Worm (Caenorhabditis elegans) whole organism, young adult: Measurements from ENCODE around the gene F01G12.18.

Source experiments
- B0261.1 ChIP-seq: sonication (generic microtip); optimal IDR thresholded peaks from 2 replicates; lab custom pipeline; 2016; ENCODE audit warnings: mild to moderate bottlenecking, missing genetic modification characterization, moderate library complexity, missing compliant biosample characterization
- F39B2.1 ChIP-seq: fragments of 200-800 bp; sonication (Bioruptor generic); IDR thresholded peaks from 2 replicates; pipeline ENCODE4 v1.3.6; 2022; ENCODE audit warnings: missing genetic modification reagents, missing genetic modification characterization, missing compliant biosample characterization
- Y79H2A.3 ChIP-seq: fragments of 200-800 bp; sonication (Bioruptor generic); conservative IDR thresholded peaks from 2 replicates; pipeline ENCODE4 v1.3.6; 2022; ENCODE audit warnings: missing genetic modification reagents, missing genetic modification characterization, missing compliant biosample characterization
- akir-1 ChIP-seq: fragments of 200-800 bp; sonication (Bioruptor generic); optimal IDR thresholded peaks from 2 replicates; lab custom pipeline; 2018; ENCODE audit warnings: mild to moderate bottlenecking, missing genetic modification characterization, moderate library complexity, missing compliant biosample characterization
- atf-7 ChIP-seq: sonication (generic microtip); optimal IDR thresholded peaks from 2 replicates; lab custom pipeline; 2017; ENCODE audit warnings: mild to moderate bottlenecking, missing genetic modification characterization, missing compliant biosample characterization
- athp-1 ChIP-seq: sonication (generic microtip); optimal IDR thresholded peaks from 2 replicates; lab custom pipeline; 2017; ENCODE audit warnings: mild to moderate bottlenecking, missing genetic modification characterization, missing compliant biosample characterization
- attf-3 ChIP-seq: fragments of 200-800 bp; sonication (Bioruptor generic); conservative IDR thresholded peaks from 2 replicates; pipeline ENCODE4 v1.3.6; 2022; ENCODE audit warnings: missing genetic modification reagents, missing genetic modification characterization, missing compliant biosample characterization
- bed-2 ChIP-seq: fragments of 200-800 bp; sonication (Bioruptor generic); IDR thresholded peaks from 2 replicates; pipeline ENCODE4 v1.3.6; 2022; ENCODE audit warnings: missing genetic modification reagents, missing genetic modification characterization, missing compliant biosample characterization
- cebp-1 ChIP-seq, 2 experiments: fragments of 200-800 bp in 1 of 2; sonication (Bioruptor generic) in 1 of 2; sonication (generic microtip) in 1 of 2; IDR thresholded peaks in 1 of 2; optimal IDR thresholded peaks in 1 of 2; 2 replicates each; pipeline versions ENCODE4 v1.3.6 to Lab custom; 2017 to 2022; ENCODE audit warnings: missing compliant biosample characterization in 2 of 2, missing genetic modification characterization in 2 of 2, mild to moderate bottlenecking in 1 of 2, missing genetic modification reagents in 1 of 2, moderate library complexity in 1 of 2
- ceh-58 ChIP-seq: fragments of 200-800 bp; sonication (Bioruptor generic); IDR thresholded peaks from 2 replicates; pipeline ENCODE4 v1.3.6; 2022; ENCODE audit warnings: missing genetic modification characterization, missing compliant biosample characterization
- chd-7 ChIP-seq: sonication (generic microtip); optimal IDR thresholded peaks from 2 replicates; lab custom pipeline; 2016; ENCODE audit warnings: mild to moderate bottlenecking, missing genetic modification characterization, moderate library complexity, missing compliant biosample characterization
- dpl-1 ChIP-seq: fragments of 150-350 bp; optimal IDR thresholded peaks from 2 replicates; lab custom pipeline; 2014; ENCODE audit warnings: missing biosample characterization, missing genetic modification reagents, missing genetic modification characterization
- egl-18 ChIP-seq: fragments of 200-800 bp; sonication (Bioruptor generic); IDR thresholded peaks from 2 replicates; pipeline ENCODE4 v1.3.6; 2022; ENCODE audit warnings: missing genetic modification reagents, missing genetic modification characterization, missing compliant biosample characterization
- egrh-3 ChIP-seq: fragments of 200-800 bp; sonication (Bioruptor generic); IDR thresholded peaks from 2 replicates; pipeline ENCODE4 v1.3.6; 2022; ENCODE audit warnings: missing genetic modification reagents, missing genetic modification characterization, missing compliant biosample characterization
- hmg-1.2 ChIP-seq: fragments of 200-800 bp; sonication (Bioruptor generic); IDR thresholded peaks from 2 replicates; pipeline ENCODE4 v1.3.6; 2022; ENCODE audit warnings: missing genetic modification reagents, missing genetic modification characterization, missing compliant biosample characterization
- hsf-1 ChIP-seq: fragments of 200-800 bp; sonication (Bioruptor generic); IDR thresholded peaks from 2 replicates; pipeline ENCODE4 v1.3.6; 2022; ENCODE audit warnings: missing genetic modification reagents, missing genetic modification characterization, missing compliant biosample characterization
- let-607 ChIP-seq, 2 experiments: fragments of 200-800 bp in 1 of 2; sonication (Bioruptor generic) in 1 of 2; sonication (generic microtip) in 1 of 2; optimal IDR thresholded peaks; 2 replicates each; lab custom pipeline; 2016 to 2018; ENCODE audit warnings: mild to moderate bottlenecking in 2 of 2, missing compliant biosample characterization in 2 of 2, missing genetic modification characterization in 2 of 2, moderate library complexity in 2 of 2, missing genotype in 1 of 2
- lin-40 ChIP-seq: sonication (generic microtip); optimal IDR thresholded peaks from 2 replicates; lab custom pipeline; 2016; ENCODE audit warnings: missing genetic modification characterization, mild to moderate bottlenecking, missing compliant biosample characterization, missing genotype, missing genetic modification reagents
- lsl-1 ChIP-seq: fragments of 200-800 bp; sonication (Bioruptor generic); optimal IDR thresholded peaks from 2 replicates; lab custom pipeline; 2018; ENCODE audit warnings: mild to moderate bottlenecking, missing genetic modification characterization, moderate library complexity, missing compliant biosample characterization
- madf-8 ChIP-seq: fragments of 200-800 bp; sonication (Bioruptor generic); conservative IDR thresholded peaks from 2 replicates; pipeline ENCODE4 v1.3.6; 2022; ENCODE audit warnings: missing genetic modification reagents, missing genetic modification characterization, missing compliant biosample characterization
- nhr-80 ChIP-seq: sonication (generic microtip); optimal IDR thresholded peaks from 2 replicates; lab custom pipeline; 2016; ENCODE audit warnings: missing genetic modification characterization, missing compliant biosample characterization
- pbrm-1 ChIP-seq: fragments of 200-800 bp; sonication (Bioruptor generic); IDR thresholded peaks from 2 replicates; pipeline ENCODE4 v1.3.6; 2022; ENCODE audit warnings: missing genetic modification reagents, missing genetic modification characterization, missing compliant biosample characterization
- pha-4 ChIP-seq: fragments of 150-350 bp; sonication (generic microtip); optimal IDR thresholded peaks from 2 replicates; lab custom pipeline; 2014; ENCODE audit warnings: missing biosample characterization, missing genetic modification reagents, missing genetic modification characterization
- rcor-1 ChIP-seq: fragments of 200-800 bp; sonication (Bioruptor generic); IDR thresholded peaks from 2 replicates; pipeline ENCODE4 v1.3.6; 2022; ENCODE audit warnings: missing genetic modification reagents, missing genetic modification characterization, missing compliant biosample characterization
- snpc-4 ChIP-seq, 5 experiments: fragments of 150-350 bp in 1 of 5; sonication (generic microtip) in 4 of 5; optimal IDR thresholded peaks; 2 replicates each; lab custom pipeline; 2014 to 2018; ENCODE audit warnings: missing genetic modification characterization in 5 of 5, missing biosample characterization in 3 of 5, antibody characterized with exemption in 2 of 5, mild to moderate bottlenecking in 2 of 5, missing compliant biosample characterization in 2 of 5, missing genotype in 2 of 5, moderate library complexity in 2 of 5, missing genetic modification reagents in 1 of 5
- somi-1 ChIP-seq: fragments of 200-800 bp; sonication (Bioruptor generic); optimal IDR thresholded peaks from 2 replicates; lab custom pipeline; 2018; ENCODE audit warnings: mild to moderate bottlenecking, missing genetic modification characterization, missing compliant biosample characterization
- sptf-2 ChIP-seq: fragments of 200-800 bp; sonication (Bioruptor generic); optimal IDR thresholded peaks from 2 replicates; lab custom pipeline; 2018; ENCODE audit warnings: mild to moderate bottlenecking, missing genetic modification characterization, missing compliant biosample characterization
- tbp1 ChIP-seq: fragments of 200-800 bp; sonication (Bioruptor generic); optimal IDR thresholded peaks from 2 replicates; lab custom pipeline; 2018; ENCODE audit warnings: mild to moderate bottlenecking, missing genetic modification characterization, missing compliant biosample characterization
- xnd-1 ChIP-seq: sonication (generic microtip); optimal IDR thresholded peaks from 2 replicates; lab custom pipeline; 2016; ENCODE audit warnings: missing genotype, missing genetic modification reagents, missing genetic modification characterization, missing compliant biosample characterization
- ztf-26 ChIP-seq: sonication (generic microtip); optimal IDR thresholded peaks from 2 replicates; lab custom pipeline; 2017; ENCODE audit warnings: missing genetic modification characterization, missing compliant biosample characterization

The F01G12.18 gene

ce11 chrX:16357531-16357930, 40.7 kb downstream of the F01G12.18 start (continued):
- TF ChIP-seq pbrm-1 (GFP tag; lab: Robert Waterston, UW): 0 out of 2 replicates have a peak, but pooled peaks have one; percentile 6

ce11 chrX:16356341-16356740, 41.9 kb downstream of the F01G12.18 start:
- TF ChIP-seq attf-3 (GFP tag; lab: Robert Waterston, UW) (no peak), madf-8 (no peak), egl-18 (GFP tag; lab: Robert Waterston, UW) (no peak), ztf-26 (tag; lab: Kevin White, UChicago) (no peak), Y79H2A.3 (GFP tag; lab: Robert Waterston, UW) (no peak), somi-1 (GFP tag; lab: Kevin White, UChicago) (no peak), bed-2 (no peak), F39B2.1 (GFP tag; lab: Robert Waterston, UW) (no peak), akir-1 (GFP tag; lab: Kevin White, UChicago) (no peak), sptf-2 (GFP tag; lab: Kevin White, UChicago) (no peak), egrh-3 (GFP tag; lab: Robert Waterston, UW) (no peak), hsf-1 (no peak)

- TF ChIP-seq xnd-1 (tag; lab: Kevin White, UChicago): no peak
- no peak for TF ChIP-seq rcor-1 (GFP tag; lab: Robert Waterston, UW)
- no peak for TF ChIP-seq dpl-1 (GFP tag; lab: Kevin White, UChicago)
- no peak for TF ChIP-seq tbp1 (GFP tag; lab: Kevin White, UChicago)
Observed at ce11 chrX:16354598-16355211, 43.6 kb downstream of the F01G12.18 start, which contains the start of gene nhr-28. nhr-28 (plus strand) TSS chrX:16354976.

DNA sequence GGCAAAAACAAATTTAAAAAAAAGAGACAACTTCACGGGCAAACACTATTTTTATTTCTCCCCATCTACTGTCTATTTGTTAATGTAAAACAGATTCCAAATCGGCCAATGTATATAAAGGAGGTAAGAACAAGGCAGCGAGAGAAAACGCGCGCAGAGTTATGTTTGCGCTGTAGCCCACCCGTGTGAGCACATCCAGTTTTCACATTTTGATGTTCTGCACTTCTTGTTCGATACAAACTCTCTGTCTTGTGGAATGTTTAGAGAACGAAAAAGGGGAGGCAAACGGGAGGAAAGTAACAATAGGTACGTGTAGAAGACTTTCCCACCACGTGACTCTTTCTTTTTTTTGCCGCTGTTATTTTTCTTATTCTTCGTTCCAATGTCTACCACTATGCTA, 45.8 kb downstream of the F01G12.18 start:
- TF ChIP-seq B0261.1 (tag; lab: Kevin White, UChicago) (no peak), snpc-4 (GFP tag; optimal IDR thresholded peaks at IDR 0.05; lab: Kevin White, UChicago) (no peak), snpc-4 (tag; optimal IDR thresholded peaks at IDR 0.05; lab: Kevin White, UChicago) (no peak), chd-7 (tag; lab: Kevin White, UChicago) (peak; percentile 10)
- TF ChIP-seq, all 124 proteins: peak for 1

DNA sequence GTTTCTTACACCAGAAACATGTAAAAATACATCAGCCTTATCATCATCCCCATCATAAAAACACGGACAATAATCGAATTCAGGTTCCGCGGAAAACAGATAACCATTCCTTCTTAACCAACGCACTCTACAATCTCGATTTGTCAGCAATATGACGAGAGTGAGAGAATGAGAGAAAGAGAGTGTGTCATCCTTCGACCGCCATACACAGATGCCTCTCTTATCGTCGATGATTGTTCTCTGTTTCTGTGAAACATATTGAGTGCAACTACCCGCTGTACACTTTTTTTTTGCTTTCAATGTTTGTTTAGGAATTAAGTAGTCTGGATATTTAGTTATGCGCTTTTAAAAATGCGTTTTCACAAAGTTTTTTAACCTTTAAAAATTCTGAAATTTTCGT, 49.3 kb downstream of the F01G12.18 start:
- peak; percentile 24 for TF ChIP-seq atf-7 (tag; lab: Kevin White, UChicago)
- TF ChIP-seq let-607 (tag; optimal IDR thresholded peaks at IDR 0.05; lab: Kevin White, UChicago): peak in 1 of 2 experiments; percentile 31
- TF ChIP-seq ceh-58: no peak
- 0 out of 2 replicates have a peak, but pooled peaks have one; percentile 10 for TF ChIP-seq hmg-1.2
- TF ChIP-seq athp-1: no peak
- TF ChIP-seq cebp-1 (GFP tag; IDR thresholded peaks at IDR 0.05; lab: Robert Waterston, UW): no peak
- TF ChIP-seq cebp-1 (tag; optimal IDR thresholded peaks at IDR 0.05; lab: Kevin White, UChicago): peak; percentile 40
- TF ChIP-seq lsl-1: no peak
- peak; percentile 91 for TF ChIP-seq nhr-80 (tag; lab: Kevin White, UChicago)
- TF ChIP-seq pha-4 (tag; lab: Kevin White, UChicago): peak; percentile 71
- peak; percentile 36 for TF ChIP-seq tbp1 (GFP tag; lab: Kevin White, UChicago)
- no peak for TF ChIP-seq snpc-4 (GFP tag; optimal IDR thresholded peaks at IDR 0.05; lab: Kevin White, UChicago)
- peak in 1 of 4 experiments; percentile 14 for TF ChIP-seq snpc-4 (tag; optimal IDR thresholded peaks at IDR 0.05; lab: Kevin White, UChicago)
- TF ChIP-seq lin-40 (tag; lab: Kevin White, UChicago): peak; percentile 35
